Worm (Caenorhabditis elegans): ENCODE results near the gene F52B10.3.

Gene F52B10.3

ce11 chrX:2852388-2852908 lies 45.7 kb downstream of the F52B10.3 start, which contains the start of gene kin-29 (continued):
- TF ChIP-seq nhr-28 (tag; optimal IDR thresholded peaks at IDR 0.05), result no peak
- no peak for TF ChIP-seq ceh-9 (tag; optimal IDR thresholded peaks at IDR 0.05)
- TF ChIP-seq ceh-16 (tag; optimal IDR thresholded peaks at IDR 0.05), result no peak
- no peak for TF ChIP-seq nhr-77 (tag; optimal IDR thresholded peaks at IDR 0.05)

- TF ChIP-seq snpc-4 (tag; optimal IDR thresholded peaks at IDR 0.05) (peak; percentile 86), nhr-25 (tag; optimal IDR thresholded peaks at IDR 0.05) (peak; percentile 2), nhr-12 (tag; optimal IDR thresholded peaks at IDR 0.05) (no peak)
Observed at ce11 chrX:2843508-2843907, 54.6 kb downstream of the F52B10.3 start.

All from whole organism, L3 larva.